Worm (Caenorhabditis elegans): ENCODE data around the gene cey-1.

The cey-1 gene

ce11 chrII:10993607-10994229 lies 47.3 kb downstream of the cey-1 start:
- TF ChIP-seq F33H1.4 (GFP tag; IDR thresholded peaks at IDR 0.05), result no peak
- no peak for TF ChIP-seq F10E7.11 (tag; optimal IDR thresholded peaks at IDR 0.05)
- TF ChIP-seq mes-4 (tag; optimal IDR thresholded peaks at IDR 0.05), result no peak
- TF ChIP-seq aptf-3 (GFP tag; IDR thresholded peaks at IDR 0.05), result no peak
- no peak for TF ChIP-seq T07F8.4 (tag; optimal IDR thresholded peaks at IDR 0.05)
- TF ChIP-seq ztf-22 (GFP tag; optimal IDR thresholded peaks at IDR 0.05), result no peak
- no peak for TF ChIP-seq Y53F4B.3 (GFP tag; IDR thresholded peaks at IDR 0.05)
- no peak for TF ChIP-seq nhr-27 (tag; optimal IDR thresholded peaks at IDR 0.05)
- TF ChIP-seq ceh-100 (GFP tag; IDR thresholded peaks at IDR 0.05), result no peak
- TF ChIP-seq dpff-1 (tag; optimal IDR thresholded peaks at IDR 0.05), result no peak

DNA sequence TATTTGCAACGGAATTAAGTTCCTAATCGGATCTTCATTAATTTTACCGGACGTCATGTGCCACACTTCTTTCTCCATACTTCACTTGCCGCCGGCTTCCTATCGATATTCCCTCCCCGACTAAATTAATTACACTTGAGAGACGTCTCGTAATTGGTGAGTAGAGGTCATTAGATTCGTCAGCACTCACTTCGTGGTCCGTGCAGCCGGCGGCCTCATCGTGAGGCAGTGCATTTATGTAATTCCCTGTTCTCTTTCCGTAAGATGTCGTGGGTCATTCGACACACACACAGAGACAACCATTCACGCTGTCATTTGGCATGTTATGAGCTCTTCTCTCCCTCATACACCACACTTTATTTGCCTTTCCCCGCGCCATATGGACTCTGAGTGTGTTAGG lies 50.4 kb downstream of the cey-1 start:
- TF ChIP-seq lag-1 (GFP tag; IDR thresholded peaks at IDR 0.05) (no peak), aptf-2 (GFP tag; conservative IDR thresholded peaks at IDR 0.05) (no peak), F39B2.1 (GFP tag; IDR thresholded peaks at IDR 0.05) (no peak), F57C9.4 (tag; optimal IDR thresholded peaks at IDR 0.05) (no peak), gei-17 (GFP tag; optimal IDR thresholded peaks at IDR 0.05) (no peak), chd-7 (tag; optimal IDR thresholded peaks at IDR 0.05) (no peak), dox-1 (GFP tag; IDR thresholded peaks at IDR 0.05) (no peak), snpc-4 (GFP tag; optimal IDR thresholded peaks at IDR 0.05) (no peak), snpc-4 (tag; optimal IDR thresholded peaks at IDR 0.05) (no peak), dpff-1 (tag; optimal IDR thresholded peaks at IDR 0.05) (no peak), ztf-18 (tag; optimal IDR thresholded peaks at IDR 0.05) (no peak), hrde-1 (tag; optimal IDR thresholded peaks at IDR 0.05; ENCODE audit: borderline replicate concordance) (no peak), K11D2.4 (GFP tag; IDR thresholded peaks at IDR 0.05) (no peak), F22D6.2 (tag; optimal IDR thresholded peaks at IDR 0.05) (no peak), B0261.1 (tag; optimal IDR thresholded peaks at IDR 0.05) (no peak), attf-6 (GFP tag; IDR thresholded peaks at IDR 0.05) (no peak), mcd-1 (GFP tag; IDR thresholded peaks at IDR 0.05) (no peak), F10E7.11 (tag; optimal IDR thresholded peaks at IDR 0.05) (no peak), C17E4.6 (GFP tag; IDR thresholded peaks at IDR 0.05) (no peak)
